Worm (Caenorhabditis elegans) whole organism, L4/young adult: ENCODE measurements around the gene C06E2.5.

Source experiments
- W03F9.2 ChIP-seq: fragments of 150-350 bp; optimal IDR thresholded peaks from 2 replicates; lab custom pipeline; 2014; ENCODE audit warnings: missing biosample characterization, missing genetic modification characterization
- dao-5 ChIP-seq: sonication (generic microtip); optimal IDR thresholded peaks from 2 replicates; lab custom pipeline; 2016; ENCODE audit warnings: missing genotype, missing genetic modification characterization, moderate library complexity, missing compliant biosample characterization
- him-1 ChIP-seq: sonication (generic microtip); optimal IDR thresholded peaks from 2 replicates; lab custom pipeline; 2016; ENCODE audit warnings: missing genotype, missing genetic modification reagents, missing genetic modification characterization, missing compliant biosample characterization

ce11 chrX:8820643-8821042, 37.1 kb downstream of the C06E2.5 start:
- TF ChIP-seq dao-5 (tag; lab: Kevin White, UChicago), result no peak
- no peak for TF ChIP-seq W03F9.2 (tag; lab: Kevin White, UChicago)
- no peak for TF ChIP-seq him-1
